Worm (Caenorhabditis elegans) whole organism, midembryonic: ENCODE data around the gene mrps-34.

Source experiments
- T22C8.4 ChIP-seq: fragments of 200-800 bp; sonication (Bioruptor generic); IDR thresholded peaks from 2 replicates; pipeline ENCODE4 v1.3.6; 2022; ENCODE audit warnings: missing genetic modification characterization, missing compliant biosample characterization
- cog-1 ChIP-seq: sonication (generic microtip); optimal IDR thresholded peaks from 2 replicates; lab custom pipeline; 2016; ENCODE audit warnings: missing genetic modification characterization, missing compliant biosample characterization
- flt-1 ChIP-seq: fragments of 200-800 bp; sonication (Bioruptor generic); IDR thresholded peaks from 2 replicates; pipeline ENCODE4 v1.3.6; 2022; ENCODE audit warnings: missing genetic modification characterization, missing compliant biosample characterization
- klf-2 ChIP-seq: fragments of 200-800 bp; sonication (Bioruptor generic); conservative IDR thresholded peaks from 2 replicates; pipeline ENCODE4 v1.3.6; 2022; ENCODE audit warnings: missing genetic modification reagents, missing genetic modification characterization, missing compliant biosample characterization
- med-1 ChIP-seq: sonication (generic microtip); optimal IDR thresholded peaks from 2 replicates; lab custom pipeline; 2017; ENCODE audit warnings: missing genetic modification characterization, mild to moderate bottlenecking, missing compliant biosample characterization, antibody characterized with exemption, missing genetic modification reagents; ENCODE audit not compliant: insufficient read depth
- ref-1 ChIP-seq: fragments of 200-800 bp; sonication (Bioruptor generic); conservative IDR thresholded peaks from 2 replicates; pipeline ENCODE4 v1.3.6; 2022; ENCODE audit warnings: missing genetic modification reagents, missing genetic modification characterization, missing compliant biosample characterization
- tab-1 ChIP-seq: fragments of 200-800 bp; sonication (Bioruptor generic); IDR thresholded peaks from 2 replicates; pipeline ENCODE4 v1.3.6; 2022; ENCODE audit warnings: missing genetic modification characterization, missing compliant biosample characterization
- ztf-23 ChIP-seq: fragments of 200-800 bp; sonication (Bioruptor generic); IDR thresholded peaks from 2 replicates; pipeline ENCODE4 v1.3.6; 2022; ENCODE audit warnings: missing genetic modification reagents, missing genetic modification characterization, missing compliant biosample characterization
- ztf-29 ChIP-seq: fragments of 200-800 bp; sonication (Bioruptor generic); IDR thresholded peaks from 2 replicates; pipeline ENCODE4 v1.3.6; 2022; ENCODE audit warnings: missing genetic modification reagents, missing genetic modification characterization, missing compliant biosample characterization

The mrps-34 gene

ce11 chrIII:4542362-4542931 lies at the start of gene mrps-34, which contains the start of gene cisd-3.1:
mrps-34 (minus strand) TSS chrIII:4542452.
cisd-3.1 (plus strand) TSS chrIII:4542881.
- TF ChIP-seq ztf-23 (GFP tag; lab: Robert Waterston, UW) (no peak), T22C8.4 (no peak), ref-1 (GFP tag; lab: Robert Waterston, UW) (no peak), klf-2 (GFP tag; lab: Robert Waterston, UW) (no peak), ztf-29 (GFP tag; lab: Robert Waterston, UW) (no peak), cog-1 (tag; lab: Kevin White, UChicago) (peak; percentile 8), med-1 (GFP tag; lab: Kevin White, UChicago) (peak; percentile 70), flt-1 (GFP tag; lab: Robert Waterston, UW) (peak; percentile 62; the same call in 1 of the 2 replicates), tab-1 (GFP tag; lab: Robert Waterston, UW) (no peak; the same call in 1 of the 2 replicates)

- TF ChIP-seq ztf-23 (GFP tag; lab: Robert Waterston, UW) (peak; percentile 34; the same call in 1 of the 2 replicates), tab-1 (GFP tag; lab: Robert Waterston, UW) (no peak), T22C8.4 (0 out of 2 replicates have a peak, but pooled peaks have one; percentile 20)
These were observed 44.9 kb upstream of the mrps-34 start, which contains the start of the genes F35G12.7 and smc-4 for ce11 chrIII:4587177-4587576. F35G12.7 (minus strand) TSS chrIII:4587330. smc-4 (plus strand) TSS chrIII:4587501.

DNA sequence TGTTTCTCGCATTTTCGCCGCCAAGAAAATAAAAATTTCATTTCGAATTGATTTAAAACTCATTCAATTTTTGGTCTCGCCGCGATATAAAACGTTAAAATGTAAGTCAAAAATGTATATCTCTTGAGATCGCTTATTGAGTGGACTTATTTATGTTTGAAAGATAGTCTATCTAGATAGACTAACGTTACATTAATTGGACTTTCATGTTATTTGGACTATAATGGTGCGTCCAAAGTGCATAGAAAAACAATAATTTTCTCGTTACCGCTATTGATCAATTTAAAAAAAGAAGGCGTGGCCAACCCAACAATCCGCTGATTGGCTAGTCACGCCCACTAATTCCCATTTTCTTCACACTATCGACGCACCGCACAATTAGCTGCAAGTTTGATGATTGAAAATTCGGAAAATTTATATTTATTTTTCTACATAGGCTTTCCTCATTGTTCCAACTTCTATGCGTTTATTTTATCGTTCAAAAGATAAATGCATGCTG lies 41.9 kb upstream of the mrps-34 start, which contains the start of gene F35G12.5:
Gene F35G12.5 (plus strand): TSS at position 51 of the 499 bp plus-strand sequence.
- TF ChIP-seq med-1 (GFP tag; lab: Kevin White, UChicago) (no peak), klf-2 (GFP tag; lab: Robert Waterston, UW) (no peak), T22C8.4 (no peak)

DNA sequence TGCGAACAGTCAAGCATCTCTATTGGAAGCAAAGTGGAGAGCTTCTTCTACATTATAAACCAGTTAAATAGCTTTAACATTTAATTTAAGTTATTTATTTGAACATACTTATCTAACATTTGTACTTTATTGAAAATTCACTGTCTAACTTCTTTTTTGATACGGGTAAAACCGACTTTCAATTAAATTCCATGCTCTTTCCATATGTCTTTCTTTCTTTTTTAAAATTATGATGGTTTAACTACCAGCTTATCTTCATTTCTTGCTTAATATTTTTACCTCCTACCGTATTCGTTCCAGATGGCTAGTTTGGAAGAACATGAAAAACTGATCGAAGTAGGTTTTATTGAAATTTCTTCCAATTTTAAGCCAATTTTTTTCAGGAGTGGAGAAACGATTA lies 39.2 kb upstream of the mrps-34 start, which contains the start of gene F35G12.12:
Gene F35G12.12 (plus strand): TSS at position 301 of the 400 bp plus-strand sequence.
- TF ChIP-seq cog-1 (tag; lab: Kevin White, UChicago) (no peak), ref-1 (GFP tag; lab: Robert Waterston, UW) (no peak), flt-1 (GFP tag; lab: Robert Waterston, UW) (no peak), ztf-23 (GFP tag; lab: Robert Waterston, UW) (no peak), klf-2 (GFP tag; lab: Robert Waterston, UW) (no peak), tab-1 (GFP tag; lab: Robert Waterston, UW) (no peak), T22C8.4 (no peak), ztf-29 (GFP tag; lab: Robert Waterston, UW) (no peak), med-1 (GFP tag; lab: Kevin White, UChicago) (no peak)

DNA sequence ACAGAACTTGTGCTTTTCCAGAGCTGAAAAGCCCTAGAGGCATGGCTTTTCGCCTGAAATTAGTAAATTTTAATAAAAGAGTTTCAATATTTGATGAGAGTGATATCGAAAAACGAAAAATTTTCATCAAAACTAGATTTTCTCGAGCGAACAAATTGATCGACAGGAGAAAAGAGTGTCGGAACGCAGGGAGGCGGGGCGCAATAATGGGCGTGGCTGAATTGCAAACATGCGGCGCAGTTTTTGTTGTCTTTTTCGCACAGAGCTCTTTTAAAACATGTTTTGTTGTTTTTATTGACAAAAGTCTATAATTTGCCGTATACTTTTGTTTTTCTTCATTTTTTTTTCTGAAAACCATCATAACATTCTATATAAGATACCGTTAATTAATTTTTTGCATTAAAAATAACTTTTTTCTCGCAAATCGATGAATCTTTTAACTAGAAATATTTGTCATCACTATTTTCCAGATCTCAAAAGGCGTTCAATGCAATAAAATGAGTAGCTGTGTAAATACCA lies 36.2 kb upstream of the mrps-34 start, which contains the start of the genes sel-5 and wdr-48:
Gene sel-5 (minus strand): TSS at position 53 of the 519 bp plus-strand sequence.
Gene wdr-48 (plus strand): TSS at position 469 of the 519 bp plus-strand sequence.
- peak; percentile 5 for TF ChIP-seq med-1 (GFP tag; lab: Kevin White, UChicago)
- no peak for TF ChIP-seq ztf-29 (GFP tag; lab: Robert Waterston, UW)
- TF ChIP-seq cog-1 (tag; lab: Kevin White, UChicago): peak; percentile 12

DNA sequence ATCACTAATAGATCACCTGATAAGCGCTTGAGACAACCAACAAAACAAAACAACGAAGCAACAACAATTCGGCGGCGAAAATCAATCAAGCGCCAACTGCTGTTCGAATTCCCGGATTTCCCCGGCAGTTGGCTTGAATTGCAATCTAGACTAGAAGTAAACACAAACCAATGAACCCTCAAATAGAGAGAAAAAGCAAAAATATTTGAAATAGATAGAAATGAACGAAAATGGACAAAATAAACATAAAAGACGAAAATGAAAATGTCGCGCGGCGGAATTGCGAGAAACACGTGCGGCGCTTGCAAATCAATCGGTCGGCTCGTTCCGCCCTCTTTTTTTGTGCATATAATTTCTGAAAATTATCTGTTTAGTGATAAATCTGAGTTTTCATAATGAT lies 26.2 kb upstream of the mrps-34 start, which contains the start of gene idhg-1:
Gene idhg-1 (plus strand): TSS at position 343 of the 400 bp plus-strand sequence.
- TF ChIP-seq ref-1 (GFP tag; lab: Robert Waterston, UW) (peak; percentile 97), cog-1 (tag; lab: Kevin White, UChicago) (peak; percentile 89), flt-1 (GFP tag; lab: Robert Waterston, UW) (peak; percentile 98), med-1 (GFP tag; lab: Kevin White, UChicago) (peak; percentile 100), tab-1 (GFP tag; lab: Robert Waterston, UW) (peak; percentile 99), ztf-29 (GFP tag; lab: Robert Waterston, UW) (peak; percentile 96), ztf-23 (GFP tag; lab: Robert Waterston, UW) (peak; percentile 98), T22C8.4 (peak; percentile 92), klf-2 (GFP tag; lab: Robert Waterston, UW) (peak; percentile 97)

DNA sequence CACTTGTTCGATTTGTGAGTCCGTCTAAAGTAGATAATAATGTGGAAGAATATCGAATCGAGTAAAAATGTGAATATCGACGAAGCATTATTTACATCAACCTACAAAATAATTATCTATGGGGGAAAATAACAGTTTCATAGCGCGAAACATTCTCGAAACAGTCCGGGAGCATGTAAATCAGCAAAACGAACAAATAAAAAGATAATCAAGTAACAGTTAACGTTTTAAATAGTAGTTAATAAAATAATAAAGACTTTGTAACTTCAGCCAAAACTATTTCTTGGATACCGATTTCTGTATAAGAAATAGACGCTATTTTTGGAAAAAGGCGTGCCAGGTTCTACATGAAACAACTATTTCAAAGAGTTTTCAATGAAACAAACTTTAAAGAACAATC lies 25.8 kb upstream of the mrps-34 start, which contains the start of gene mlcd-1:
Gene mlcd-1 (minus strand): TSS at position 101 of the 400 bp plus-strand sequence.
- TF ChIP-seq T22C8.4 (no peak), tab-1 (GFP tag; lab: Robert Waterston, UW) (no peak), ztf-23 (GFP tag; lab: Robert Waterston, UW) (no peak), med-1 (GFP tag; lab: Kevin White, UChicago) (no peak), cog-1 (tag; lab: Kevin White, UChicago) (no peak), ref-1 (GFP tag; lab: Robert Waterston, UW) (no peak), klf-2 (GFP tag; lab: Robert Waterston, UW) (no peak), flt-1 (GFP tag; lab: Robert Waterston, UW) (no peak)

- TF ChIP-seq T22C8.4 (no peak), cog-1 (tag; lab: Kevin White, UChicago) (no peak), ztf-29 (GFP tag; lab: Robert Waterston, UW) (no peak), ref-1 (GFP tag; lab: Robert Waterston, UW) (no peak), tab-1 (GFP tag; lab: Robert Waterston, UW) (no peak), med-1 (GFP tag; lab: Kevin White, UChicago) (no peak)
These were observed 20.0 kb upstream of the mrps-34 start, which contains the start of gene pan-1 for ce11 chrIII:4562070-4562788. pan-1 (plus strand) TSS chrIII:4562738.
